Worm (Caenorhabditis elegans) whole organism, L4 larva: ENCODE measurements around the gene ttx-1.

Source experiments
- F44E2.7 ChIP-seq: fragments of 200-800 bp; sonication (Bioruptor generic); IDR thresholded peaks from 2 replicates; pipeline ENCODE4 v2.1.2; 2022; ENCODE audit warnings: missing genetic modification characterization, missing compliant biosample characterization
- T20F7.1 ChIP-seq: fragments of 200-800 bp; sonication (Bioruptor generic); optimal IDR thresholded peaks from 2 replicates; lab custom pipeline; 2018; ENCODE audit warnings: mild to moderate bottlenecking, missing genetic modification characterization, missing compliant biosample characterization
- Y5F2A.4 ChIP-seq: fragments of 200-800 bp; sonication (Bioruptor generic); optimal IDR thresholded peaks from 2 replicates; lab custom pipeline; 2018; ENCODE audit warnings: mild to moderate bottlenecking, missing genetic modification characterization, missing compliant biosample characterization
- attf-4 ChIP-seq: sonication (generic microtip); optimal IDR thresholded peaks from 3 replicates; lab custom pipeline; 2017; ENCODE audit warnings: missing biosample characterization, missing genetic modification characterization
- ceh-20 ChIP-seq: fragments of 200-800 bp; sonication (Bioruptor generic); IDR thresholded peaks from 2 replicates; pipeline ENCODE4 v1.3.6; 2022; ENCODE audit warnings: missing genetic modification reagents, missing genetic modification characterization, missing compliant biosample characterization
- ceh-28 ChIP-seq: fragments of 150-350 bp; optimal IDR thresholded peaks from 2 replicates; lab custom pipeline; 2014; ENCODE audit warnings: missing biosample characterization, missing genetic modification reagents, missing genetic modification characterization
- ceh-44 ChIP-seq: fragments of 200-800 bp; sonication (Bioruptor generic); IDR thresholded peaks from 2 replicates; pipeline ENCODE4 v1.3.6; 2022; ENCODE audit warnings: missing genetic modification reagents, missing genetic modification characterization, missing compliant biosample characterization
- daf-16 ChIP-seq, 3 experiments: sonication (generic microtip); optimal IDR thresholded peaks; 2 replicates each; lab custom pipeline; 2016 to 2017; ENCODE audit warnings: missing genetic modification characterization in 3 of 3, missing genetic modification reagents in 3 of 3, mild to moderate bottlenecking in 2 of 3, missing compliant biosample characterization in 2 of 3, missing biosample characterization in 1 of 3, moderate library complexity in 1 of 3
- daf-8 ChIP-seq: fragments of 200-800 bp; sonication (Bioruptor generic); IDR thresholded peaks from 2 replicates; pipeline ENCODE4 v1.3.6; 2022; ENCODE audit warnings: missing genetic modification characterization, missing compliant biosample characterization
- dmd-6 ChIP-seq: fragments of 200-800 bp; sonication (Bioruptor generic); IDR thresholded peaks from 2 replicates; pipeline ENCODE4 v1.3.6; 2022; ENCODE audit warnings: missing genetic modification reagents, missing genetic modification characterization, missing compliant biosample characterization
- dpl-1 ChIP-seq: fragments of 150-350 bp; optimal IDR thresholded peaks from 2 replicates; lab custom pipeline; 2014; ENCODE audit warnings: missing biosample characterization, missing genetic modification reagents, missing genetic modification characterization
- egl-43 ChIP-seq: fragments of 200-800 bp; sonication (Bioruptor generic); IDR thresholded peaks from 2 replicates; pipeline ENCODE4 v1.3.6; 2022; ENCODE audit warnings: missing genetic modification reagents, missing genetic modification characterization, missing compliant biosample characterization
- fkh-10 ChIP-seq: fragments of 150-350 bp; optimal IDR thresholded peaks from 2 replicates; lab custom pipeline; 2014; ENCODE audit warnings: missing biosample characterization, missing genetic modification reagents, missing genetic modification characterization
- lin-1 ChIP-seq: fragments of 200-800 bp; sonication (Bioruptor generic); IDR thresholded peaks from 2 replicates; pipeline ENCODE4 v1.3.6; 2022; ENCODE audit warnings: missing genetic modification reagents, missing genetic modification characterization, missing compliant biosample characterization
- lin-38 ChIP-seq: fragments of 200-800 bp; sonication (Bioruptor generic); IDR thresholded peaks from 2 replicates; pipeline ENCODE4 v1.3.6; 2022; ENCODE audit warnings: missing genetic modification reagents, missing genetic modification characterization, missing compliant biosample characterization
- mep-1 ChIP-seq: fragments of 150-350 bp; sonication (generic microtip); optimal IDR thresholded peaks from 3 replicates; lab custom pipeline; 2014; ENCODE audit warnings: missing biosample characterization, missing genetic modification characterization
- mxl-2 ChIP-seq: fragments of 200-800 bp; sonication (Bioruptor generic); conservative IDR thresholded peaks from 2 replicates; pipeline ENCODE4 v1.3.6; 2022; ENCODE audit warnings: missing genetic modification reagents, missing genetic modification characterization, missing compliant biosample characterization
- mxl-3 ChIP-seq: fragments of 200-800 bp; sonication (Bioruptor generic); optimal IDR thresholded peaks from 2 replicates; lab custom pipeline; 2018; ENCODE audit warnings: mild to moderate bottlenecking, missing genetic modification characterization, missing compliant biosample characterization
- nhr-10 ChIP-seq: fragments of 150-350 bp; optimal IDR thresholded peaks from 2 replicates; lab custom pipeline; 2014; ENCODE audit warnings: missing biosample characterization, missing genetic modification characterization
- nhr-25 ChIP-seq: sonication (generic microtip); optimal IDR thresholded peaks from 2 replicates; lab custom pipeline; 2017; ENCODE audit warnings: missing genetic modification characterization, mild to moderate bottlenecking, missing compliant biosample characterization, antibody characterized with exemption, moderate library complexity, borderline replicate concordance; ENCODE audit not compliant: insufficient read depth
- nhr-28 ChIP-seq: fragments of 150-350 bp; optimal IDR thresholded peaks from 2 replicates; lab custom pipeline; 2014; ENCODE audit warnings: missing biosample characterization, missing genetic modification characterization
- nhr-6 ChIP-seq: fragments of 150-350 bp; optimal IDR thresholded peaks from 2 replicates; lab custom pipeline; 2014; ENCODE audit warnings: missing biosample characterization, missing genetic modification characterization
- pha-4 ChIP-seq, 2 experiments: fragments of 150-350 bp in 1 of 2; fragments of 200-800 bp in 1 of 2; sonication (Bioruptor generic) in 1 of 2; IDR thresholded peaks in 1 of 2; optimal IDR thresholded peaks in 1 of 2; 2 replicates each; pipeline versions ENCODE4 v1.3.6 to Lab custom; 2014 to 2022; ENCODE audit warnings: missing genetic modification characterization in 2 of 2, missing genetic modification reagents in 2 of 2, missing biosample characterization in 1 of 2, missing compliant biosample characterization in 1 of 2
- set-16 ChIP-seq: fragments of 200-800 bp; sonication (Bioruptor generic); IDR thresholded peaks from 2 replicates; pipeline ENCODE4 v1.3.6; 2022; ENCODE audit warnings: missing genetic modification reagents, missing genetic modification characterization, missing compliant biosample characterization
- snpc-1.2 ChIP-seq: fragments of 200-800 bp; sonication (Bioruptor generic); IDR thresholded peaks from 2 replicates; pipeline ENCODE4 v1.3.6; 2022; ENCODE audit warnings: missing genetic modification reagents, missing genetic modification characterization, missing compliant biosample characterization
- snpc-4 ChIP-seq: fragments of 150-350 bp; optimal IDR thresholded peaks from 2 replicates; lab custom pipeline; 2014; ENCODE audit warnings: missing biosample characterization, missing genetic modification characterization
- spr-1 ChIP-seq: sonication (generic microtip); optimal IDR thresholded peaks from 2 replicates; lab custom pipeline; 2016; ENCODE audit warnings: mild to moderate bottlenecking, missing genetic modification characterization, missing compliant biosample characterization
- zag-1 ChIP-seq: fragments of 150-350 bp; optimal IDR thresholded peaks from 2 replicates; lab custom pipeline; 2014; ENCODE audit warnings: missing biosample characterization, missing genetic modification characterization
- zfp-2 ChIP-seq: sonication (generic microtip); optimal IDR thresholded peaks from 2 replicates; lab custom pipeline; 2016; ENCODE audit warnings: mild to moderate bottlenecking, missing genetic modification characterization, missing compliant biosample characterization
- zip-2 ChIP-seq: fragments of 150-350 bp; optimal IDR thresholded peaks from 2 replicates; lab custom pipeline; 2014; ENCODE audit warnings: missing biosample characterization, missing genetic modification characterization

ttx-1 gene

ce11 chrV:20064076-20064475, at the start of gene ttx-1:
ttx-1 (minus strand) TSS chrV:20064176.
- TF ChIP-seq snpc-1.2 (GFP tag; lab: Robert Waterston, UW): no peak
- TF ChIP-seq ceh-44: no peak
- TF ChIP-seq zag-1 (tag; lab: Kevin White, UChicago): no peak
- no peak for TF ChIP-seq lin-1
- no peak for TF ChIP-seq T20F7.1 (GFP tag; lab: Kevin White, UChicago)
- TF ChIP-seq ceh-20 (GFP tag; lab: Robert Waterston, UW): no peak
- TF ChIP-seq dpl-1 (GFP tag; lab: Kevin White, UChicago): no peak
- TF ChIP-seq dmd-6: no peak
- no peak for TF ChIP-seq fkh-10 (GFP tag; lab: Kevin White, UChicago)
- no peak for TF ChIP-seq nhr-10 (tag; lab: Kevin White, UChicago)
- no peak for TF ChIP-seq daf-16 (GFP tag; optimal IDR thresholded peaks at IDR 0.05; lab: Kevin White, UChicago)
- no peak for TF ChIP-seq daf-16 (tag; optimal IDR thresholded peaks at IDR 0.05; lab: Kevin White, UChicago)
- TF ChIP-seq mep-1 (tag; lab: Kevin White, UChicago): no peak
- no peak for TF ChIP-seq daf-8 (GFP tag; lab: Robert Waterston, UW)
- TF ChIP-seq egl-43 (GFP tag; lab: Robert Waterston, UW): no peak
- no peak for TF ChIP-seq F44E2.7 (GFP tag; lab: Robert Waterston, UW)
- no peak for TF ChIP-seq nhr-25 (tag; lab: Kevin White, UChicago)

- TF ChIP-seq attf-4 (tag; lab: Kevin White, UChicago) (no peak), zip-2 (tag; lab: Kevin White, UChicago) (no peak), ceh-28 (tag; lab: Kevin White, UChicago) (peak; percentile 100), F44E2.7 (GFP tag; lab: Robert Waterston, UW) (peak; percentile 90; the same call in 1 of the 2 replicates), nhr-28 (tag; lab: Kevin White, UChicago) (no peak), dmd-6 (no peak)
Measured at ce11 chrV:20105210-20105793, 41.3 kb upstream of the ttx-1 start.

ce11 chrV:20104417-20104816, 40.4 kb upstream of the ttx-1 start:
- TF ChIP-seq ceh-28 (tag; lab: Kevin White, UChicago) (peak; percentile 84), mxl-3 (GFP tag; lab: Kevin White, UChicago) (no peak)

ce11 chrV:20097164-20097563, 33.2 kb upstream of the ttx-1 start:
- TF ChIP-seq zfp-2 (tag; lab: Kevin White, UChicago) (no peak), dpl-1 (GFP tag; lab: Kevin White, UChicago) (no peak), F44E2.7 (GFP tag; lab: Robert Waterston, UW) (no peak), Y5F2A.4 (GFP tag; lab: Kevin White, UChicago) (no peak), mxl-2 (GFP tag; lab: Robert Waterston, UW) (no peak), spr-1 (tag; lab: Kevin White, UChicago) (no peak), set-16 (GFP tag; lab: Robert Waterston, UW) (peak; percentile 74)

ce11 chrV:20094908-20095307, 30.9 kb upstream of the ttx-1 start, which contains the start of gene nlp-69:
nlp-69 (minus strand) TSS chrV:20095008.
- TF ChIP-seq nhr-6 (tag; lab: Kevin White, UChicago): no peak
- no peak for TF ChIP-seq snpc-4 (tag; lab: Kevin White, UChicago)
- TF ChIP-seq spr-1 (tag; lab: Kevin White, UChicago): no peak
- 0 out of 2 replicates have a peak, but pooled peaks have one; percentile 10 for TF ChIP-seq lin-38 (GFP tag; lab: Robert Waterston, UW)
- TF ChIP-seq pha-4 (GFP tag; IDR thresholded peaks at IDR 0.05; lab: Robert Waterston, UW): no peak
- TF ChIP-seq pha-4 (tag; optimal IDR thresholded peaks at IDR 0.05; lab: Kevin White, UChicago): no peak
- TF ChIP-seq, all 104 proteins: peak for 1
